Fruit fly (Drosophila melanogaster) whole organism, pupa: Measurements from ENCODE around the gene Plod.

Experiments used
- CG10348 ChIP-seq: fragments of 200-800 bp; sonication (Bioruptor generic); IDR thresholded peaks from 2 replicates; pipeline ENCODE4 v1.3.6; 2022; ENCODE audit warnings: missing biosample characterization, missing genetic modification characterization
- CG12605 ChIP-seq: fragments of 200-800 bp; sonication (Bioruptor generic); IDR thresholded peaks from 2 replicates; pipeline ENCODE4 v1.3.6; 2022; ENCODE audit warnings: missing biosample characterization, missing genetic modification characterization
- CG17806 ChIP-seq: fragments of 200-800 bp; sonication (Bioruptor generic); optimal IDR thresholded peaks from 2 replicates; lab custom pipeline; 2018; ENCODE audit warnings: missing biosample characterization, mild to moderate bottlenecking, missing genetic modification characterization, moderate library complexity
- CG8159 ChIP-seq: fragments of 200-800 bp; sonication (Bioruptor generic); optimal IDR thresholded peaks from 3 replicates; lab custom pipeline; 2018; ENCODE audit warnings: missing biosample characterization, mild to moderate bottlenecking, missing genetic modification characterization, moderate library complexity
- Pif1A ChIP-seq: fragments of 200-800 bp; sonication (Bioruptor generic); optimal IDR thresholded peaks from 3 replicates; lab custom pipeline; 2016; ENCODE audit warnings: missing biosample characterization, missing genetic modification characterization
- Pif1B ChIP-seq: fragments of 200-800 bp; sonication (Bioruptor generic); optimal IDR thresholded peaks from 3 replicates; lab custom pipeline; 2016; ENCODE audit warnings: missing biosample characterization, missing genetic modification characterization
- fd96Ca ChIP-seq: fragments of 200-800 bp; sonication (Bioruptor generic); IDR thresholded peaks from 3 replicates; pipeline ENCODE4 v1.3.6; 2022; ENCODE audit warnings: missing biosample characterization, missing genetic modification characterization
- rn ChIP-seq: fragments of 200-800 bp; sonication (Bioruptor generic); IDR thresholded peaks from 2 replicates; pipeline ENCODE4 v1.3.6; 2022; ENCODE audit warnings: missing biosample characterization, missing genetic modification characterization

DNA sequence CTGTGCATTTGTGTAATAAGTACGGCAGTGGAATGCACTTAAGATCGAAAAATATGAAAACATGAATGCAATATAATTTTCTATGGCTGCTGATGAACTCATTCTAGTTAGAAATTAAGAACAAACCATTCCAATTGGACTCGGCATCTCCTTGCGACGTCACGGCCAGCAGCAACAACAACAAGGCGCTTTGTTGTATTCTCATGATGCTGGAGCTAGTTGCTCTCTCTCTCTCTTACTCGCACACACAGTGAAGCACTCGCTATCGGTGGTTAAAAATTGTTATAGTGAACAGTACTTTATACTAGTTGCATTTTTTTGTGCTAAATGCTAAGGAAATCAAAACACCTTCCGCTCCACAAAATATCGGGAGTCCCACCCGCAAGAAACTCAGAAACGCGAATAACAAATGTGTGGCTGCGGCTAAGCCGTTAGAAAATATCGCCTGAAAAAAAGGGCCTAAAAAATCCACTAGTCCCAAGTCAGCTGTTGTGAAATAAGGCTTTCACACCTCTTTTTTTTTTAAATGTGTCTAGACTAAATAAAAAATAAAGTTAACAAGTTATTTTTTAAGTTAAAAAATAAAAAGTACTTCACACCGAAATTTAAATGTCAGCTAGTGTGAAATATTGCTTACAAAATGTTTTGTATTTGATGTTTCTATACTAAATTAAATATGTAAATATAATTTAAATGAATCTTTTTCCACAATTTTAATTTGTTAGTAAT, at the start of gene Plod:
- TF ChIP-seq Pif1A (GFP tag; lab: Kevin White, UChicago) (no peak), rn (GFP tag; lab: Robert Waterston, UW) (no peak), fd96Ca (GFP tag; lab: Robert Waterston, UW) (no peak), CG10348 (no peak), CG12605 (GFP tag; lab: Robert Waterston, UW) (peak; percentile 61; the same call in 1 of the 2 replicates), Pif1B (GFP tag; lab: Kevin White, UChicago) (no peak), CG8159 (tag; lab: Kevin White, UChicago) (no peak), CG17806 (no peak)
